Worm (Caenorhabditis elegans) whole organism, L1 larva: ENCODE results near the gene C49H3.6.

Experiments used
- F16B12.6 ChIP-seq: fragments of 150-350 bp; optimal IDR thresholded peaks from 2 replicates; lab custom pipeline; 2014; ENCODE audit warnings: missing biosample characterization, missing genetic modification characterization
- ama-1 ChIP-seq: fragments of 150-350 bp; optimal IDR thresholded peaks from 2 replicates; lab custom pipeline; 2014
- blmp-1 ChIP-seq: fragments of 150-350 bp; optimal IDR thresholded peaks from 2 replicates; lab custom pipeline; 2014; ENCODE audit warnings: missing biosample characterization, missing genetic modification characterization
- ceh-63 ChIP-seq: fragments of 200-800 bp; sonication (Bioruptor generic); optimal IDR thresholded peaks from 2 replicates; lab custom pipeline; 2018; ENCODE audit warnings: mild to moderate bottlenecking, missing genetic modification characterization, missing compliant biosample characterization
- ceh-8 ChIP-seq: fragments of 200-800 bp; sonication (Bioruptor generic); optimal IDR thresholded peaks from 2 replicates; lab custom pipeline; 2018; ENCODE audit warnings: mild to moderate bottlenecking, missing genetic modification characterization, moderate library complexity, missing compliant biosample characterization
- ceh-82 ChIP-seq, 3 experiments: fragments of 150-350 bp in 1 of 3; sonication (generic microtip) in 2 of 3; optimal IDR thresholded peaks; 2 replicates each; lab custom pipeline; 2014 to 2017; ENCODE audit warnings: missing biosample characterization in 3 of 3, missing genetic modification characterization in 3 of 3
- ceh-88 ChIP-seq: fragments of 200-800 bp; sonication (Bioruptor generic); IDR thresholded peaks from 2 replicates; pipeline ENCODE4 v1.3.6; 2022; ENCODE audit warnings: missing genetic modification characterization, missing compliant biosample characterization
- ceh-90 ChIP-seq: sonication (generic microtip); optimal IDR thresholded peaks from 2 replicates; lab custom pipeline; 2016; ENCODE audit warnings: missing genetic modification characterization, missing compliant biosample characterization
- dpl-1 ChIP-seq, 3 experiments: fragments of 150-350 bp in 2 of 3; sonication (generic microtip) in 1 of 3; optimal IDR thresholded peaks; 2 replicates each; lab custom pipeline; 2014 to 2017; ENCODE audit warnings: missing biosample characterization in 3 of 3, missing genetic modification characterization in 3 of 3, missing genetic modification reagents in 3 of 3
- dsc-1 ChIP-seq: sonication (generic microtip); optimal IDR thresholded peaks from 2 replicates; lab custom pipeline; 2016; ENCODE audit warnings: mild to moderate bottlenecking, missing genetic modification characterization, missing compliant biosample characterization
- egl-13 ChIP-seq: sonication (generic microtip); optimal IDR thresholded peaks from 2 replicates; lab custom pipeline; 2016; ENCODE audit warnings: missing genotype, missing genetic modification reagents, missing genetic modification characterization, missing compliant biosample characterization
- egl-27 ChIP-seq, 2 experiments: fragments of 150-350 bp in 1 of 2; sonication (generic microtip); optimal IDR thresholded peaks; 3 replicates each; lab custom pipeline; 2017 to 2018; ENCODE audit warnings: missing biosample characterization in 2 of 2, missing genetic modification characterization in 2 of 2, missing genetic modification reagents in 2 of 2
- elt-2 ChIP-seq: sonication (generic microtip); optimal IDR thresholded peaks from 2 replicates; lab custom pipeline; 2016; ENCODE audit warnings: missing genetic modification characterization, mild to moderate bottlenecking, inconsistent platforms, missing compliant biosample characterization, missing genetic modification reagents
- elt-3 ChIP-seq, 6 experiments: fragments of 150-350 bp in 1 of 6; sonication (generic microtip); optimal IDR thresholded peaks; 2 replicates each; lab custom pipeline; 2017 to 2018; ENCODE audit warnings: missing biosample characterization in 6 of 6, missing genetic modification characterization in 6 of 6, inconsistent platforms in 1 of 6
- ets-5 ChIP-seq: fragments of 200-800 bp; sonication (Bioruptor generic); IDR thresholded peaks from 2 replicates; pipeline ENCODE4 v1.3.6; 2022; ENCODE audit warnings: missing genetic modification characterization, missing compliant biosample characterization
- fkh-10 ChIP-seq: sonication (generic microtip); optimal IDR thresholded peaks from 2 replicates; lab custom pipeline; 2017; ENCODE audit warnings: missing biosample characterization, missing genetic modification reagents, missing genetic modification characterization
- fkh-4 ChIP-seq: sonication (generic microtip); optimal IDR thresholded peaks from 2 replicates; lab custom pipeline; 2016; ENCODE audit warnings: missing compliant biosample characterization, missing genetic modification characterization, borderline replicate concordance
- fkh-8 ChIP-seq: sonication (generic microtip); optimal IDR thresholded peaks from 2 replicates; lab custom pipeline; 2016; ENCODE audit warnings: mild to moderate bottlenecking, missing genetic modification characterization, missing compliant biosample characterization
- jun-1 ChIP-seq: fragments of 150-350 bp; optimal IDR thresholded peaks from 2 replicates; lab custom pipeline; 2014; ENCODE audit warnings: missing biosample characterization, missing genetic modification reagents, missing genetic modification characterization
- lin-13 ChIP-seq: fragments of 150-350 bp; optimal IDR thresholded peaks from 2 replicates; lab custom pipeline; 2014; ENCODE audit warnings: missing biosample characterization, missing genetic modification reagents, missing genetic modification characterization
- lin-14 ChIP-seq: fragments of 200-800 bp; sonication (Bioruptor generic); optimal IDR thresholded peaks from 2 replicates; lab custom pipeline; 2018; ENCODE audit warnings: mild to moderate bottlenecking, missing genetic modification characterization, moderate library complexity, missing compliant biosample characterization
- lin-35 ChIP-seq, 2 experiments: fragments of 150-350 bp; optimal IDR thresholded peaks; 2 replicates each; lab custom pipeline; 2014; ENCODE audit warnings: missing biosample characterization in 2 of 2, missing genetic modification characterization in 2 of 2, missing genetic modification reagents in 2 of 2
- lin-39 ChIP-seq: fragments of 150-350 bp; optimal IDR thresholded peaks from 2 replicates; lab custom pipeline; 2014; ENCODE audit warnings: missing biosample characterization, missing genetic modification reagents, missing genetic modification characterization
- lir-3 ChIP-seq: sonication (generic microtip); optimal IDR thresholded peaks from 2 replicates; lab custom pipeline; 2016; ENCODE audit warnings: mild to moderate bottlenecking, missing genetic modification characterization, moderate library complexity, missing compliant biosample characterization; ENCODE audit not compliant: poor library complexity
- lsy-2 ChIP-seq, 2 experiments: fragments of 150-350 bp; optimal IDR thresholded peaks; 2 replicates each; lab custom pipeline; 2014; ENCODE audit warnings: missing biosample characterization in 2 of 2, missing genetic modification characterization in 2 of 2
- mdl-1 ChIP-seq, 2 experiments: fragments of 150-350 bp; optimal IDR thresholded peaks; 2 replicates each; lab custom pipeline; 2014 to 2017; ENCODE audit warnings: missing biosample characterization in 2 of 2, missing genetic modification characterization in 2 of 2, inconsistent platforms in 1 of 2
- mef-2 ChIP-seq: fragments of 150-350 bp; optimal IDR thresholded peaks from 2 replicates; lab custom pipeline; 2014; ENCODE audit warnings: missing biosample characterization, missing genetic modification characterization
- mep-1 ChIP-seq: fragments of 150-350 bp; optimal IDR thresholded peaks from 2 replicates; lab custom pipeline; 2014; ENCODE audit warnings: missing biosample characterization, missing genetic modification characterization
- nhr-11 ChIP-seq: fragments of 150-350 bp; optimal IDR thresholded peaks from 2 replicates; lab custom pipeline; 2014; ENCODE audit warnings: missing biosample characterization, missing genetic modification characterization
- nhr-20 ChIP-seq: sonication (generic microtip); optimal IDR thresholded peaks from 2 replicates; lab custom pipeline; 2016; ENCODE audit warnings: mild to moderate bottlenecking, missing genetic modification characterization, missing compliant biosample characterization
- nhr-237 ChIP-seq: fragments of 150-350 bp; optimal IDR thresholded peaks from 2 replicates; lab custom pipeline; 2014; ENCODE audit warnings: missing biosample characterization, missing genetic modification characterization
- nhr-28 ChIP-seq: fragments of 150-350 bp; optimal IDR thresholded peaks from 2 replicates; lab custom pipeline; 2014; ENCODE audit warnings: missing biosample characterization, missing genetic modification characterization
- nhr-47 ChIP-seq: sonication (generic microtip); optimal IDR thresholded peaks from 2 replicates; lab custom pipeline; 2016; ENCODE audit warnings: mild to moderate bottlenecking, missing genetic modification characterization, moderate library complexity, missing compliant biosample characterization
- nhr-71 ChIP-seq: sonication (generic microtip); optimal IDR thresholded peaks from 2 replicates; lab custom pipeline; 2016; ENCODE audit warnings: mild to moderate bottlenecking, missing genetic modification characterization, moderate library complexity, missing compliant biosample characterization
- nhr-76 ChIP-seq: sonication (generic microtip); optimal IDR thresholded peaks from 2 replicates; lab custom pipeline; 2017; ENCODE audit warnings: missing biosample characterization, missing genetic modification characterization
- rnt-1 ChIP-seq: sonication (generic microtip); optimal IDR thresholded peaks from 2 replicates; lab custom pipeline; 2016; ENCODE audit warnings: mild to moderate bottlenecking, missing genetic modification characterization, moderate library complexity, missing compliant biosample characterization
- skn-1 ChIP-seq: fragments of 150-350 bp; optimal IDR thresholded peaks from 2 replicates; lab custom pipeline; 2014; ENCODE audit warnings: missing biosample characterization, missing genetic modification characterization
- snpc-4 ChIP-seq: fragments of 150-350 bp; optimal IDR thresholded peaks from 2 replicates; lab custom pipeline; 2014; ENCODE audit warnings: missing biosample characterization, missing genetic modification characterization
- sox-4 ChIP-seq: sonication (generic microtip); optimal IDR thresholded peaks from 2 replicates; lab custom pipeline; 2016; ENCODE audit warnings: missing genetic modification characterization, missing compliant biosample characterization
- sptf-1 ChIP-seq: fragments of 150-350 bp; optimal IDR thresholded peaks from 2 replicates; lab custom pipeline; 2014; ENCODE audit warnings: missing biosample characterization, missing genetic modification characterization
- sup-37 ChIP-seq: fragments of 200-800 bp; sonication (Bioruptor generic); optimal IDR thresholded peaks from 2 replicates; lab custom pipeline; 2018; ENCODE audit warnings: mild to moderate bottlenecking, missing genetic modification characterization, missing compliant biosample characterization
- swsn-7 ChIP-seq: sonication (generic microtip); optimal IDR thresholded peaks from 2 replicates; lab custom pipeline; 2016; ENCODE audit warnings: missing genetic modification characterization, missing compliant biosample characterization
- tbx-2 ChIP-seq: sonication (generic microtip); optimal IDR thresholded peaks from 2 replicates; lab custom pipeline; 2016; ENCODE audit warnings: missing genetic modification characterization, missing compliant biosample characterization
- unc-86 ChIP-seq: sonication (generic microtip); optimal IDR thresholded peaks from 2 replicates; lab custom pipeline; 2016; ENCODE audit warnings: missing genetic modification characterization, missing compliant biosample characterization
- unc-98 ChIP-seq: fragments of 200-800 bp; sonication (Bioruptor generic); IDR thresholded peaks from 2 replicates; pipeline ENCODE4 v1.3.6; 2022; ENCODE audit warnings: missing genetic modification characterization, missing compliant biosample characterization
- ztf-4 ChIP-seq: fragments of 150-350 bp; optimal IDR thresholded peaks from 2 replicates; lab custom pipeline; 2014; ENCODE audit warnings: missing biosample characterization, missing genetic modification characterization

Gene C49H3.6

ce11 chrIV:7897443-7897842 lies 6.1 kb upstream of the C49H3.6 start, which contains the start of gene ilys-4:
Gene ilys-4 (minus strand): TSS chrIV:7897543.
- TF ChIP-seq lin-39 (no peak), nhr-20 (tag; lab: Kevin White, UChicago) (no peak)

- TF ChIP-seq nhr-71 (no peak), lin-14 (GFP tag; lab: Kevin White, UChicago) (peak; percentile 29), fkh-10 (peak; percentile 48)
Measured at ce11 chrIV:7897953-7898352, 5.6 kb upstream of the C49H3.6 start.

- TF ChIP-seq nhr-28 (no peak), nhr-76 (tag; lab: Kevin White, UChicago) (no peak), lsy-2 (tag; optimal IDR thresholded peaks at IDR 0.05; lab: Kevin White, UChicago) (no peak), elt-2 (tag; lab: Kevin White, UChicago) (peak; percentile 60), lin-35 (GFP tag; optimal IDR thresholded peaks at IDR 0.05; lab: Kevin White, UChicago) (peak in 1 of 2 experiments; percentile 23), ama-1 (no peak)
Measured at ce11 chrIV:7898489-7898888, 5.0 kb upstream of the C49H3.6 start.

ce11 chrIV:7902221-7902904 lies 1.2 kb upstream of the C49H3.6 start, which contains the start of gene arp-11:
Gene arp-11 (minus strand): TSS chrIV:7902271.
- TF ChIP-seq ceh-8 (GFP tag; lab: Kevin White, UChicago) (no peak), nhr-237 (tag; lab: Kevin White, UChicago) (no peak), fkh-8 (tag; lab: Kevin White, UChicago) (peak; percentile 74), skn-1 (tag; lab: Kevin White, UChicago) (peak; percentile 70), sox-4 (tag; lab: Kevin White, UChicago) (no peak), blmp-1 (tag; lab: Kevin White, UChicago) (peak; percentile 67), mep-1 (peak; percentile 85), lir-3 (peak; percentile 35), dsc-1 (peak; percentile 63), dpl-1 (GFP tag; optimal IDR thresholded peaks at IDR 0.05; lab: Kevin White, UChicago) (peak; percentile 72 to 78 (median 76)), egl-13 (tag; lab: Kevin White, UChicago) (peak; percentile 61), jun-1 (tag; lab: Kevin White, UChicago) (peak; percentile 44), unc-86 (tag; lab: Kevin White, UChicago) (peak; percentile 46), ceh-90 (no peak), nhr-20 (tag; lab: Kevin White, UChicago) (peak; percentile 79), elt-3 (tag; optimal IDR thresholded peaks at IDR 0.05; lab: Kevin White, UChicago) (peak in 2 of 6 experiments; percentile 59 to 66), nhr-47 (peak; percentile 74), snpc-4 (tag; lab: Kevin White, UChicago) (peak; percentile 47), ceh-88 (no peak), ets-5 (no peak), sup-37 (GFP tag; lab: Kevin White, UChicago) (no peak), mef-2 (tag; lab: Kevin White, UChicago) (peak; percentile 57), lin-35 (GFP tag; optimal IDR thresholded peaks at IDR 0.05; lab: Kevin White, UChicago) (peak; percentile 81 to 88), fkh-4 (no peak), rnt-1 (tag; lab: Kevin White, UChicago) (peak; percentile 55), ceh-63 (no peak), nhr-11 (tag; lab: Kevin White, UChicago) (no peak), tbx-2 (tag; lab: Kevin White, UChicago) (peak; percentile 64), swsn-7 (tag; lab: Kevin White, UChicago) (peak; percentile 72), F16B12.6 (tag; lab: Kevin White, UChicago) (peak; percentile 94), ceh-82 (tag; optimal IDR thresholded peaks at IDR 0.05; lab: Kevin White, UChicago) (peak; percentile 4 to 68 (median 17)), sptf-1 (tag; lab: Kevin White, UChicago) (no peak), mdl-1 (tag; optimal IDR thresholded peaks at IDR 0.05; lab: Kevin White, UChicago) (peak in 1 of 2 experiments; percentile 71), egl-27 (tag; optimal IDR thresholded peaks at IDR 0.05; lab: Kevin White, UChicago) (no peak), elt-2 (tag; lab: Kevin White, UChicago) (peak; percentile 94), lin-13 (GFP tag; lab: Kevin White, UChicago) (peak; percentile 42), ztf-4 (peak; percentile 50), unc-98 (GFP tag; lab: Robert Waterston, UW) (no peak), lsy-2 (tag; optimal IDR thresholded peaks at IDR 0.05; lab: Kevin White, UChicago) (peak; percentile 97 to 99)
